Worm (Caenorhabditis elegans) whole organism, midembryonic: Measurements from ENCODE around the gene C14E2.4.

Experiments
- cog-1 ChIP-seq: sonication (generic microtip); optimal IDR thresholded peaks from 2 replicates; lab custom pipeline; 2016; ENCODE audit warnings: missing genetic modification characterization, missing compliant biosample characterization
- ztf-23 ChIP-seq: fragments of 200-800 bp; sonication (Bioruptor generic); IDR thresholded peaks from 2 replicates; pipeline ENCODE4 v1.3.6; 2022; ENCODE audit warnings: missing genetic modification reagents, missing genetic modification characterization, missing compliant biosample characterization
- ztf-29 ChIP-seq: fragments of 200-800 bp; sonication (Bioruptor generic); IDR thresholded peaks from 2 replicates; pipeline ENCODE4 v1.3.6; 2022; ENCODE audit warnings: missing genetic modification reagents, missing genetic modification characterization, missing compliant biosample characterization

DNA sequence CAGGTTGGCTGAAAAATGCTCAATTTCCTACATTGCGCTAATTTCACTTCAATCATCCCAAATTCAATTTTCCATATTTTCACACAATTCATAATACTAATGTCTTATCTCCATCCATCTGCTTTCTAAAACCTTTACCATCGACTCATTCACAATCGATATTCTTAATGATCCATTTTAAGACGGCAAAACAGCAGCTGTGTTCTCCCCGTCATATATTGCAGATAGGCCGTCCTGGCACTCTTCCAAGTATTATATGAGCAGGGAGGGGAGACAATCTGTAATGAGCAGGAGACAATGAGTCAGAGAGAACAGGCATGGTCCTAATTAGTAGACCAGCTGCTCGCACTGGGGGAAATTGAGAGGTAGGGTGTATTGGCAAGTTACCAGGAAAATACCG, 36.6 kb upstream of the C14E2.4 start:
- no peak for TF ChIP-seq ztf-29
- TF ChIP-seq cog-1, result no peak
- TF ChIP-seq ztf-23 (GFP tag; lab: Robert Waterston, UW), result no peak
